Fruit fly (Drosophila melanogaster): ENCODE results near the gene Cds.

Cds gene

DNA sequence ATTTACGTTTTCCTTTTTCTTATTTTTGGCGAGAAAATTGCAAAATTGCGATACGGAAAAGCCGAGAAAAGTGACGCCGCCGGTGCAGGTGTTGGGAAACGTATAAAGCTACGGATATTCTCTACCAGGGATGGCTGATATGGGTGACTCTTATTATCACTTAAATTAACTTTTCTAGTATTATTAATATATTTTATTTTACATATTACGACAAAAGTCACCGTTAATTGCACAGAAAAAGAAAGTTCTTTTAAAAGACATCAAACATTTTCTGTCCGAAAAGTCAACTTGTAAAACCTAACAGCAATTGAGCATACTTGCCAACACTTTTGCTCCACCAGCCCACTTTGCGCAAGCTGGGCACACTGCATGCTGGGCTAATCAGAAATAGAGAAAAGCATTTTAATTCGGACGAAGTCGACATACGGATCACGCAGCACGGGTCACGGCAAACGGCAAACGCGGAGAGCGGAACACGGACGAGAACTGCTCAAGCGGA, at the start of gene Cds, which contains the start of gene Uba2:
Cds (plus strand) TSS at position 51 of the 499 bp plus-strand sequence.
Uba2 (minus strand) TSS at position 107 of the 499 bp plus-strand sequence.
- TF ChIP-seq vnd (GFP tag; IDR thresholded peaks at IDR 0.05; ENCODE audit: partially characterized antibody) (no peak), Hey (tag; optimal IDR thresholded peaks at IDR 0.05) (no peak), bigmax (GFP tag; optimal IDR thresholded peaks at IDR 0.05) (peak; percentile 32), sens (GFP tag) (peak; percentile 96), CG4707 (GFP tag; optimal IDR thresholded peaks at IDR 0.05) (peak; percentile 57), en (GFP tag; optimal IDR thresholded peaks at IDR 0.05) (no peak), cg (GFP tag; optimal IDR thresholded peaks at IDR 0.05) (no peak), dysf (GFP tag; IDR thresholded peaks at IDR 0.05) (peak; percentile 92), CG16863 (GFP tag; optimal IDR thresholded peaks at IDR 0.05) (peak; percentile 75), Hr78 (GFP tag; optimal IDR thresholded peaks at IDR 0.05) (peak in 1 of 2 experiments; percentile 51), zfh2 (GFP tag; optimal IDR thresholded peaks at IDR 0.05) (peak; percentile 90), p53 (GFP tag; optimal IDR thresholded peaks at IDR 0.05) (peak; percentile 40), bbx (GFP tag; IDR thresholded peaks at IDR 0.05; ENCODE audit: partially characterized antibody) (peak; percentile 57; the same call in 1 of the 2 replicates), CG12155 (GFP tag; optimal IDR thresholded peaks at IDR 0.05) (peak; percentile 94), Nf-YC (tag; optimal IDR thresholded peaks at IDR 0.05) (peak; percentile 88), row (GFP tag; IDR thresholded peaks at IDR 0.05) (peak; percentile 97), Dfd (GFP tag; optimal IDR thresholded peaks at IDR 0.05) (no peak), CG32767 (GFP tag; IDR thresholded peaks at IDR 0.05) (peak; percentile 86; the same call in 1 of the 2 replicates), Lim3 (GFP tag; IDR thresholded peaks at IDR 0.05) (no peak), CG9437 (GFP tag; optimal IDR thresholded peaks at IDR 0.05) (peak; percentile 81), seq (GFP tag; IDR thresholded peaks at IDR 0.05) (peak; percentile 87), CG17829 (tag; optimal IDR thresholded peaks at IDR 0.05) (peak; percentile 94), prd (optimal IDR thresholded peaks at IDR 0.05) (no peak), prd (GFP tag; IDR thresholded peaks at IDR 0.05) (peak; percentile 93), Spps (tag; optimal IDR thresholded peaks at IDR 0.05) (peak; percentile 71), fu2 (GFP tag; optimal IDR thresholded peaks at IDR 0.05) (peak; percentile 71), H2.0 (GFP tag; IDR thresholded peaks at IDR 0.05) (peak; percentile 86), CG16815 (GFP tag; optimal IDR thresholded peaks at IDR 0.05) (peak; percentile 87), CG10209 (GFP tag; optimal IDR thresholded peaks at IDR 0.05) (peak; percentile 95), CG2129 (GFP tag; IDR thresholded peaks at IDR 0.05; ENCODE audit: partially characterized antibody) (no peak), HLHmδ (GFP tag; optimal IDR thresholded peaks at IDR 0.05) (no peak), Asciz (GFP tag; optimal IDR thresholded peaks at IDR 0.05) (peak; percentile 85), wor (GFP tag; IDR thresholded peaks at IDR 0.05) (peak; percentile 73), CG12744 (GFP tag; optimal IDR thresholded peaks at IDR 0.05) (peak; percentile 51), fd96Cb (tag; optimal IDR thresholded peaks at IDR 0.05) (peak; percentile 87), Hr39 (optimal IDR thresholded peaks at IDR 0.05) (no peak), gro (GFP tag; optimal IDR thresholded peaks at IDR 0.05) (peak; percentile 81), abd-A (tag; optimal IDR thresholded peaks at IDR 0.05) (no peak), CG11247 (GFP tag; IDR thresholded peaks at IDR 0.05) (peak; percentile 92), Dref (GFP tag; IDR thresholded peaks at IDR 0.05) (peak; percentile 43; the same call in 1 of the 2 replicates), ham (GFP tag; IDR thresholded peaks at IDR 0.05) (peak; percentile 77), CG14050 (GFP tag; IDR thresholded peaks at IDR 0.05) (peak; percentile 86), CG43689 (GFP tag; IDR thresholded peaks at IDR 0.05) (0 out of 2 replicates have a peak, but pooled peaks have one; percentile 38), CG1529 (GFP tag; optimal IDR thresholded peaks at IDR 0.05) (peak; percentile 73), CG14014 (GFP tag; IDR thresholded peaks at IDR 0.05) (peak; percentile 90), CG10462 (GFP tag; optimal IDR thresholded peaks at IDR 0.05) (peak; percentile 83), stc (GFP tag; IDR thresholded peaks at IDR 0.05) (peak; percentile 87), NK7.1 (GFP tag; optimal IDR thresholded peaks at IDR 0.05) (peak; percentile 10), CG7357 (GFP tag; IDR thresholded peaks at IDR 0.05) (peak; percentile 76), CG4360 (GFP tag; IDR thresholded peaks at IDR 0.05) (peak; percentile 37; the same call in 1 of the 2 replicates), Lpt (GFP tag; optimal IDR thresholded peaks at IDR 0.05) (no peak), CG34376 (GFP tag; optimal IDR thresholded peaks at IDR 0.05) (peak; percentile 93)
